Fruit fly (Drosophila melanogaster): ENCODE results near the gene CG17110.

CG17110 gene

DNA sequence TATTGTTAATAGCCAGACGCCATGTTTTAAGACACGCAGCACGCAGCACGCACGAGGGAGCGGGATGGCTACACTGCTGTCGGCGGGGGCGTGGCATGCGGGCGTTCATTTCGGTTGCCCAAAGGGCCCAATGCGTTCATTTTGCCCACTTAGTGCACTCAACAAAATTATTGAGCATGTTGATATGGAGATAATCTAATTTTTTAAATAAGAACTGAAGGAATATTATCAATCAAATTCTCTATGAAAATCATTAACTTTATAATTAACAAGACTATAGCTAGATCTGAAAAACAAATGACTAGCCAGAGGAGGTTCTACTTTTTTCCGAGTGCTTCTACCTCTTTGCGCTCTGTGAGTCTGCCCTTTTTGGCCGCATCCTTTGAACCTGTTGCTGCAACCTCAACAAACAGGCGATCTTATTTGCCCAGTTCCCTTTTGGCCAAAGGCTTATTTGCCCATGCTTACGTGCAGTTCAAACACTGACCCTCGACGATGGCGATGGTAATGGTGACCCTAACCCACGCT lies 41.8 kb downstream of the CG17110 start (continued):
- no peak for TF ChIP-seq CG17359 (tag; optimal IDR thresholded peaks at IDR 0.05)
- TF ChIP-seq CG13287 (GFP tag; IDR thresholded peaks at IDR 0.05; ENCODE audit: partially characterized antibody), result no peak
- TF ChIP-seq danr (GFP tag; IDR thresholded peaks at IDR 0.05), result no peak
- TF ChIP-seq Ptx1 (GFP tag; IDR thresholded peaks at IDR 0.05), result no peak
- TF ChIP-seq lmd (GFP tag; IDR thresholded peaks at IDR 0.05), result peak; percentile 29; the same call in 1 of the 2 replicates
- no peak for TF ChIP-seq bowl (GFP tag; IDR thresholded peaks at IDR 0.05)
- TF ChIP-seq CG10543 (GFP tag; optimal IDR thresholded peaks at IDR 0.05), result no peak
- TF ChIP-seq Ssrp (tag; optimal IDR thresholded peaks at IDR 0.05), result no peak
- no peak; the same call in 1 of the 2 replicates for TF ChIP-seq ara (GFP tag; IDR thresholded peaks at IDR 0.05)
- no peak for TF ChIP-seq CG5245 (GFP tag; optimal IDR thresholded peaks at IDR 0.05)
- no peak for TF ChIP-seq CG31224 (GFP tag; IDR thresholded peaks at IDR 0.05)
- no peak for TF ChIP-seq CG33213 (GFP tag; optimal IDR thresholded peaks at IDR 0.05)
- no peak for TF ChIP-seq ap (GFP tag; IDR thresholded peaks at IDR 0.05)
- TF ChIP-seq gcm2 (GFP tag; optimal IDR thresholded peaks at IDR 0.05), result no peak
- TF ChIP-seq CG30431 (GFP tag; optimal IDR thresholded peaks at IDR 0.05), result no peak
- no peak for TF ChIP-seq Chrac-16 (GFP tag; optimal IDR thresholded peaks at IDR 0.05)
- peak; percentile 44 for TF ChIP-seq ac (GFP tag; optimal IDR thresholded peaks at IDR 0.05)
- TF ChIP-seq stwl (tag; optimal IDR thresholded peaks at IDR 0.05), result no peak
- TF ChIP-seq HLH3B (GFP tag; IDR thresholded peaks at IDR 0.05), result no peak
- TF ChIP-seq ken (GFP tag; IDR thresholded peaks at IDR 0.05), result no peak
- no peak for TF ChIP-seq CG12155 (GFP tag; optimal IDR thresholded peaks at IDR 0.05)
- no peak for TF ChIP-seq Gsc (GFP tag; IDR thresholded peaks at IDR 0.05)
- TF ChIP-seq CG9876 (GFP tag; optimal IDR thresholded peaks at IDR 0.05), result no peak
- no peak for TF ChIP-seq gsb-n (tag; optimal IDR thresholded peaks at IDR 0.05)
- TF ChIP-seq sens (GFP tag), result peak; percentile 83
- no peak for TF ChIP-seq Lpt (GFP tag; optimal IDR thresholded peaks at IDR 0.05)
- no peak for TF ChIP-seq HmgZ (tag; optimal IDR thresholded peaks at IDR 0.05)
- peak; percentile 38; the same call in 1 of the 2 replicates for TF ChIP-seq vvl (GFP tag; IDR thresholded peaks at IDR 0.05)
- no peak for TF ChIP-seq CG18764 (GFP tag; optimal IDR thresholded peaks at IDR 0.05)
- TF ChIP-seq CG3407 (GFP tag; optimal IDR thresholded peaks at IDR 0.05), result no peak
- peak; percentile 3 for TF ChIP-seq chn (GFP tag; optimal IDR thresholded peaks at IDR 0.05)
- TF ChIP-seq ab (GFP tag; optimal IDR thresholded peaks at IDR 0.05), result no peak
- TF ChIP-seq sqz (GFP tag; optimal IDR thresholded peaks at IDR 0.05), result no peak
- peak; percentile 85 for TF ChIP-seq fd102C (GFP tag; optimal IDR thresholded peaks at IDR 0.05)
- TF ChIP-seq CG18011 (GFP tag; optimal IDR thresholded peaks at IDR 0.05), result no peak
- no peak for TF ChIP-seq mam (GFP tag; optimal IDR thresholded peaks at IDR 0.05)
- no peak for TF ChIP-seq CG7987 (GFP tag; optimal IDR thresholded peaks at IDR 0.05)
- no peak for TF ChIP-seq Abd-B (GFP tag; optimal IDR thresholded peaks at IDR 0.05)
- TF ChIP-seq CG4404 (GFP tag; IDR thresholded peaks at IDR 0.05), result peak; percentile 29; the same call in 1 of the 2 replicates
- no peak for TF ChIP-seq CG6272 (GFP tag; IDR thresholded peaks at IDR 0.05)
- TF ChIP-seq CG12219 (GFP tag; optimal IDR thresholded peaks at IDR 0.05), result no peak
- no peak for TF ChIP-seq CG30403 (GFP tag; optimal IDR thresholded peaks at IDR 0.05)
- TF ChIP-seq ato (GFP tag; IDR thresholded peaks at IDR 0.05; ENCODE audit: partially characterized antibody), result no peak
- TF ChIP-seq cad (GFP tag; optimal IDR thresholded peaks at IDR 0.05), result no peak
- TF ChIP-seq fd64A (GFP tag; optimal IDR thresholded peaks at IDR 0.05), result no peak
- TF ChIP-seq CG4424 (GFP tag; optimal IDR thresholded peaks at IDR 0.05), result no peak
- no peak for TF ChIP-seq hkb (optimal IDR thresholded peaks at IDR 0.05)
- 0 out of 2 replicates have a peak, but pooled peaks have one; percentile 25 for TF ChIP-seq hkb (GFP tag; IDR thresholded peaks at IDR 0.05)
- no peak for TF ChIP-seq Ets65A (GFP tag)
- peak; percentile 54 for TF ChIP-seq CG1832 (GFP tag; optimal IDR thresholded peaks at IDR 0.05)
- TF ChIP-seq Spps (tag; optimal IDR thresholded peaks at IDR 0.05), result no peak
- no peak for TF ChIP-seq Hr78 (GFP tag; optimal IDR thresholded peaks at IDR 0.05)

Measured in whole organism, embryonic.